Worm (Caenorhabditis elegans): Measurements from ENCODE around the gene acp-3.

The acp-3 gene

DNA sequence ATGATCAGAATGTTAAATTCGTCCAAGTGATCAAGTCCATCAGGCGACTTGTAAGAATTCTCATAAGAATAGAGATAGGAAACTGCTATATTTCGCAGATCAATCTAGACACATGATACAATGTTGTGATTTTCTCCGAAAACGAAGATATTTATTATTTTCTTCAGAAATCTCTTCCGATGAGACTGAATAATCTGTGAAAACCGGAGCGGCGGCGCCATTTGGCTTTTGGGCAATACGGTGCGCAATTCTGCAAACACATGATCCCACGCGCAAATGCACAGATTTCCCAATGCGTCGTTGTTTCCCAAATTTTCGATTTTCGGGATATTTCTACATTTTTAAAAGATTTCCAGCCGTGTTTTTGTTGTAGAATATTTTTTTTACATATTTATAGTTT lies 5.2 kb upstream of the acp-3 start (continued):
- TF ChIP-seq F57A8.1 (GFP tag; optimal IDR thresholded peaks at IDR 0.05) = no peak
- no peak for TF ChIP-seq pha-4 (tag; optimal IDR thresholded peaks at IDR 0.05)
- TF ChIP-seq chd-7 (tag; optimal IDR thresholded peaks at IDR 0.05) = no peak
- no peak for TF ChIP-seq ztf-3 (GFP tag; optimal IDR thresholded peaks at IDR 0.05)
- TF ChIP-seq ccch-3 (GFP tag; optimal IDR thresholded peaks at IDR 0.05) = no peak
- no peak for TF ChIP-seq cebp-2 (GFP tag; IDR thresholded peaks at IDR 0.05)
- peak; percentile 28; the same call in 1 of the 2 replicates for TF ChIP-seq hmg-1.2 (GFP tag; IDR thresholded peaks at IDR 0.05)
- TF ChIP-seq Y53G8AR.9 (GFP tag; conservative IDR thresholded peaks at IDR 0.05) = no peak
- TF ChIP-seq athp-1 (tag; optimal IDR thresholded peaks at IDR 0.05) = no peak
- no peak for TF ChIP-seq ama-1 (optimal IDR thresholded peaks at IDR 0.05)
- TF ChIP-seq ama-1 (GFP tag; optimal IDR thresholded peaks at IDR 0.05) = no peak
- no peak for TF ChIP-seq atf-7 (tag; optimal IDR thresholded peaks at IDR 0.05)
- no peak for TF ChIP-seq ceh-27 (GFP tag; optimal IDR thresholded peaks at IDR 0.05)
- TF ChIP-seq K12H6.12 (tag; optimal IDR thresholded peaks at IDR 0.05) = no peak
- TF ChIP-seq mes-4 (tag; optimal IDR thresholded peaks at IDR 0.05) = no peak
- no peak for TF ChIP-seq aptf-3 (GFP tag; IDR thresholded peaks at IDR 0.05)
- TF ChIP-seq ztf-26 (tag; optimal IDR thresholded peaks at IDR 0.05) = peak; percentile 2
- no peak for TF ChIP-seq T07F8.4 (tag; optimal IDR thresholded peaks at IDR 0.05)
- TF ChIP-seq nhr-90 (tag; optimal IDR thresholded peaks at IDR 0.05) = no peak
- no peak for TF ChIP-seq lir-1 (GFP tag; conservative IDR thresholded peaks at IDR 0.05)
- no peak for TF ChIP-seq somi-1 (GFP tag; optimal IDR thresholded peaks at IDR 0.05)
- no peak for TF ChIP-seq unc-62 (GFP tag; optimal IDR thresholded peaks at IDR 0.05)
- TF ChIP-seq ceh-79 (tag; optimal IDR thresholded peaks at IDR 0.05) = no peak
- TF ChIP-seq F22D6.2 (tag; optimal IDR thresholded peaks at IDR 0.05) = no peak
- TF ChIP-seq fkh-3 (tag; optimal IDR thresholded peaks at IDR 0.05) = no peak
- TF ChIP-seq ztf-18 (tag; optimal IDR thresholded peaks at IDR 0.05) = no peak
- TF ChIP-seq D2030.7 (GFP tag; IDR thresholded peaks at IDR 0.05) = 0 out of 2 replicates have a peak, but pooled peaks have one; percentile 17
- no peak for TF ChIP-seq sdz-38 (tag; optimal IDR thresholded peaks at IDR 0.05)
- TF ChIP-seq egrh-3 (GFP tag; IDR thresholded peaks at IDR 0.05) = no peak
- TF ChIP-seq F23B12.7 (tag; optimal IDR thresholded peaks at IDR 0.05; ENCODE audit: insufficient read depth) = peak; percentile 48
- no peak for TF ChIP-seq B0336.3 (GFP tag; IDR thresholded peaks at IDR 0.05)
- peak; percentile 42; the same call in 1 of the 2 replicates for TF ChIP-seq F33H1.4 (GFP tag; IDR thresholded peaks at IDR 0.05)
- TF ChIP-seq let-526 (GFP tag; IDR thresholded peaks at IDR 0.05) = no peak
- no peak for TF ChIP-seq hmg-20 (GFP tag; IDR thresholded peaks at IDR 0.05)
- TF ChIP-seq efl-1 (GFP tag; optimal IDR thresholded peaks at IDR 0.05) = peak; percentile 40
- peak; percentile 27 for TF ChIP-seq lin-40 (tag; optimal IDR thresholded peaks at IDR 0.05)
- no peak for TF ChIP-seq attf-3 (GFP tag; conservative IDR thresholded peaks at IDR 0.05)
- no peak for TF ChIP-seq mel-28 (tag; optimal IDR thresholded peaks at IDR 0.05; ENCODE audit: borderline replicate concordance)
- no peak for TF ChIP-seq ztf-25 (GFP tag; IDR thresholded peaks at IDR 0.05)
- no peak for TF ChIP-seq C06A6.2 (GFP tag; conservative IDR thresholded peaks at IDR 0.05)
- TF ChIP-seq ceh-58 (GFP tag; IDR thresholded peaks at IDR 0.05) = no peak
- TF ChIP-seq ZK185.1 (tag; optimal IDR thresholded peaks at IDR 0.05; ENCODE audit: poor library complexity, severe bottlenecking) = no peak
- TF ChIP-seq ceh-91 (GFP tag; IDR thresholded peaks at IDR 0.05) = 0 out of 2 replicates have a peak, but pooled peaks have one; percentile 16
- TF ChIP-seq nfyb-1 (GFP tag; IDR thresholded peaks at IDR 0.05) = peak; percentile 17; the same call in 1 of the 2 replicates
- TF ChIP-seq gei-17 (GFP tag; optimal IDR thresholded peaks at IDR 0.05) = no peak
- no peak for TF ChIP-seq ekl-4 (GFP tag; IDR thresholded peaks at IDR 0.05)
- TF ChIP-seq Y95B8A.8 (GFP tag; IDR thresholded peaks at IDR 0.05) = no peak
- TF ChIP-seq rec-8 (tag; optimal IDR thresholded peaks at IDR 0.05) = no peak
- TF ChIP-seq snpc-4 (GFP tag; optimal IDR thresholded peaks at IDR 0.05) = no peak
- peak in 1 of 4 experiments; percentile 16 for TF ChIP-seq snpc-4 (tag; optimal IDR thresholded peaks at IDR 0.05)

All from whole organism, young adult.